Fruit fly (Drosophila melanogaster) whole organism, embryonic: Measurements from ENCODE around the gene mmy.

Experiments used
- Abd-B ChIP-seq: fragments of 200-800 bp; sonication (Bioruptor generic); optimal IDR thresholded peaks from 2 replicates; lab custom pipeline; 2018; ENCODE audit warnings: missing biosample characterization, mild to moderate bottlenecking, missing genetic modification characterization, moderate library complexity
- Atf6 ChIP-seq: fragments of 200-800 bp; sonication (Bioruptor generic); IDR thresholded peaks from 2 replicates; pipeline ENCODE4 v1.3.6; 2022; ENCODE audit warnings: missing biosample characterization, missing genetic modification characterization
- CG11247 ChIP-seq: fragments of 200-800 bp; sonication (Bioruptor generic); IDR thresholded peaks from 2 replicates; pipeline ENCODE4 v1.3.6; 2022; ENCODE audit warnings: missing biosample characterization, missing genetic modification characterization
- CG12299 ChIP-seq: fragments of 200-800 bp; sonication (Bioruptor generic); optimal IDR thresholded peaks from 2 replicates; lab custom pipeline; 2018; ENCODE audit warnings: missing biosample characterization, mild to moderate bottlenecking, missing genetic modification characterization
- CG17186 ChIP-seq: fragments of 200-800 bp; sonication (Bioruptor generic); optimal IDR thresholded peaks from 3 replicates; lab custom pipeline; 2017; ENCODE audit warnings: missing biosample characterization, missing genetic modification reagents, missing genetic modification characterization
- CG17361 ChIP-seq: fragments of 200-800 bp; sonication (Bioruptor generic); IDR thresholded peaks from 3 replicates; pipeline ENCODE4 v1.3.6; 2022; ENCODE audit warnings: missing biosample characterization, missing genetic modification characterization
- CG18476 ChIP-seq: fragments of 200-800 bp; sonication (Bioruptor generic); optimal IDR thresholded peaks from 2 replicates; lab custom pipeline; 2016; ENCODE audit warnings: missing biosample characterization, mild to moderate bottlenecking, missing genetic modification characterization
- CG2678 ChIP-seq: fragments of 200-800 bp; sonication (Bioruptor generic); optimal IDR thresholded peaks from 3 replicates; lab custom pipeline; 2019; ENCODE audit warnings: missing biosample characterization, mild to moderate bottlenecking, missing genetic modification characterization, moderate library complexity
- CG42726 ChIP-seq: fragments of 200-800 bp; sonication (Bioruptor generic); IDR thresholded peaks from 2 replicates; pipeline ENCODE4 v1.3.6; 2022; ENCODE audit warnings: missing biosample characterization, missing genetic modification characterization; ENCODE audit not compliant: partially characterized antibody
- CG6683 ChIP-seq: fragments of 200-800 bp; sonication (Bioruptor generic); optimal IDR thresholded peaks from 2 replicates; lab custom pipeline; 2017; ENCODE audit warnings: missing biosample characterization, mild to moderate bottlenecking, missing genetic modification characterization, missing genetic modification reagents
- CG6689 ChIP-seq: fragments of 200-800 bp; sonication (Bioruptor generic); IDR thresholded peaks from 2 replicates; pipeline ENCODE4 v1.3.6; 2022; ENCODE audit warnings: missing biosample characterization, missing genetic modification characterization
- CG7556 ChIP-seq: fragments of 200-800 bp; sonication (Bioruptor generic); optimal IDR thresholded peaks from 2 replicates; lab custom pipeline; 2017; ENCODE audit warnings: missing biosample characterization, mild to moderate bottlenecking, missing genetic modification characterization
- CG7745 ChIP-seq: fragments of 200-800 bp; sonication (Bioruptor generic); optimal IDR thresholded peaks from 2 replicates; lab custom pipeline; 2018; ENCODE audit warnings: missing biosample characterization, mild to moderate bottlenecking, missing genetic modification characterization, moderate library complexity
- CG7786 ChIP-seq: fragments of 200-800 bp; sonication (Bioruptor generic); optimal IDR thresholded peaks from 2 replicates; lab custom pipeline; 2016; ENCODE audit warnings: missing biosample characterization, missing genetic modification characterization
- CG8281 ChIP-seq: fragments of 200-800 bp; sonication (Bioruptor generic); optimal IDR thresholded peaks from 2 replicates; lab custom pipeline; 2018; ENCODE audit warnings: missing biosample characterization, mild to moderate bottlenecking, missing genetic modification characterization, moderate library complexity
- CG8944 ChIP-seq: fragments of 200-800 bp; sonication (Bioruptor generic); optimal IDR thresholded peaks from 3 replicates; lab custom pipeline; 2016; ENCODE audit warnings: missing biosample characterization, missing genetic modification characterization
- CG9215 ChIP-seq: fragments of 200-800 bp; sonication (Bioruptor generic); IDR thresholded peaks from 2 replicates; pipeline ENCODE4 v1.3.6; 2022; ENCODE audit warnings: missing biosample characterization, missing genetic modification characterization
- CrebB ChIP-seq: fragments of 200-800 bp; sonication (Bioruptor generic); optimal IDR thresholded peaks from 3 replicates; lab custom pipeline; 2018; ENCODE audit warnings: missing biosample characterization, mild to moderate bottlenecking, missing genetic modification characterization
- Dad ChIP-seq: fragments of 200-800 bp; sonication (Bioruptor generic); optimal IDR thresholded peaks from 3 replicates; lab custom pipeline; 2016; ENCODE audit warnings: missing biosample characterization, missing genetic modification characterization
- Dll ChIP-seq: fragments of 200-800 bp; sonication (Bioruptor generic); IDR thresholded peaks from 4 replicates; pipeline ENCODE4 v1.3.6; 2022; ENCODE audit warnings: missing biosample characterization, missing genetic modification characterization; ENCODE audit not compliant: partially characterized antibody
- Doc3 ChIP-seq: fragments of 200-800 bp; sonication (Bioruptor generic); IDR thresholded peaks from 3 replicates; pipeline ENCODE4 v1.3.6; 2022; ENCODE audit warnings: missing biosample characterization, missing genetic modification characterization; ENCODE audit not compliant: partially characterized antibody
- E2f1 ChIP-seq: fragments of 200-800 bp; sonication (Bioruptor generic); IDR thresholded peaks from 2 replicates; pipeline ENCODE4 v1.3.6; 2022; ENCODE audit warnings: missing biosample characterization, missing genetic modification characterization
- E2f2 ChIP-seq: fragments of 200-800 bp; sonication (Bioruptor generic); IDR thresholded peaks from 2 replicates; pipeline ENCODE4 v1.3.6; 2022; ENCODE audit warnings: missing biosample characterization, missing genetic modification characterization
- ERR ChIP-seq: fragments of 200-800 bp; sonication (Bioruptor generic); optimal IDR thresholded peaks from 2 replicates; lab custom pipeline; 2016; ENCODE audit warnings: missing biosample characterization, missing genetic modification characterization
- Elba2 ChIP-seq: fragments of 200-800 bp; sonication (Bioruptor generic); optimal IDR thresholded peaks from 3 replicates; lab custom pipeline; 2016; ENCODE audit warnings: missing biosample characterization, missing genetic modification characterization
- Ets97D ChIP-seq: fragments of 200-800 bp; sonication (Bioruptor generic); optimal IDR thresholded peaks from 3 replicates; lab custom pipeline; 2016; ENCODE audit warnings: missing biosample characterization, missing genetic modification characterization
- Fer1 ChIP-seq: fragments of 200-800 bp; sonication (Bioruptor generic); optimal IDR thresholded peaks from 2 replicates; lab custom pipeline; 2017; ENCODE audit warnings: missing biosample characterization, mild to moderate bottlenecking, missing genetic modification characterization
- Fer2 ChIP-seq: fragments of 200-800 bp; sonication (Bioruptor generic); optimal IDR thresholded peaks from 2 replicates; lab custom pipeline; 2018; ENCODE audit warnings: missing biosample characterization, mild to moderate bottlenecking, missing genetic modification characterization, moderate library complexity
- Gug ChIP-seq: fragments of 200-800 bp; sonication (Bioruptor generic); IDR thresholded peaks from 4 replicates; pipeline ENCODE4 v1.3.6; 2022; ENCODE audit warnings: missing biosample characterization, missing genetic modification characterization
- Lhr ChIP-seq: fragments of 200-800 bp; sonication (Bioruptor generic); optimal IDR thresholded peaks from 3 replicates; lab custom pipeline; 2017; ENCODE audit warnings: mild to moderate bottlenecking, missing biosample characterization, missing genetic modification reagents, missing genetic modification characterization
- Mes4 ChIP-seq: fragments of 200-800 bp; sonication (Bioruptor generic); optimal IDR thresholded peaks from 2 replicates; lab custom pipeline; 2016; ENCODE audit warnings: missing biosample characterization, missing genetic modification characterization
- NFAT ChIP-seq: fragments of 200-800 bp; sonication (Bioruptor generic); IDR thresholded peaks from 2 replicates; pipeline ENCODE4 v1.3.6; 2022; ENCODE audit warnings: missing biosample characterization, missing genetic modification characterization
- Opbp ChIP-seq: fragments of 200-800 bp; sonication (Bioruptor generic); IDR thresholded peaks from 3 replicates; pipeline ENCODE4 v1.3.6; 2022; ENCODE audit warnings: missing biosample characterization, missing genetic modification characterization; ENCODE audit not compliant: partially characterized antibody
- Side ChIP-seq: fragments of 200-800 bp; sonication (Bioruptor generic); optimal IDR thresholded peaks from 2 replicates; lab custom pipeline; 2016; ENCODE audit warnings: missing biosample characterization, missing genetic modification characterization
- YL-1 ChIP-seq: fragments of 200-800 bp; sonication (Bioruptor generic); optimal IDR thresholded peaks from 3 replicates; lab custom pipeline; 2017; ENCODE audit warnings: missing biosample characterization, mild to moderate bottlenecking, missing genetic modification characterization
- ac ChIP-seq: fragments of 200-800 bp; sonication (Bioruptor generic); optimal IDR thresholded peaks from 3 replicates; lab custom pipeline; 2017; ENCODE audit warnings: missing biosample characterization, mild to moderate bottlenecking, missing genetic modification characterization
- al ChIP-seq: fragments of 200-800 bp; sonication (Bioruptor generic); IDR thresholded peaks from 2 replicates; pipeline ENCODE4 v1.3.6; 2022; ENCODE audit warnings: missing biosample characterization, missing genetic modification characterization
- br ChIP-seq: fragments of >200 bp; optimal IDR thresholded peaks from 2 replicates; lab custom pipeline; 2017
- da ChIP-seq: fragments of 200-800 bp; sonication (Bioruptor generic); optimal IDR thresholded peaks from 2 replicates; lab custom pipeline; 2016; ENCODE audit warnings: missing biosample characterization, missing genetic modification characterization
- danr ChIP-seq: fragments of 200-800 bp; sonication (Bioruptor generic); IDR thresholded peaks from 2 replicates; pipeline ENCODE4 v1.3.6; 2022; ENCODE audit warnings: missing biosample characterization, missing genetic modification characterization
- dati ChIP-seq: fragments of 200-800 bp; sonication (Bioruptor generic); IDR thresholded peaks from 2 replicates; pipeline ENCODE4 v1.3.6; 2022; ENCODE audit warnings: missing biosample characterization, missing genetic modification characterization
- dm ChIP-seq: fragments of 200-800 bp; sonication (Bioruptor generic); optimal IDR thresholded peaks from 3 replicates; lab custom pipeline; 2016; ENCODE audit warnings: missing biosample characterization, missing genetic modification characterization
- ewg ChIP-seq: fragments of 200-800 bp; sonication (Bioruptor generic); optimal IDR thresholded peaks from 3 replicates; lab custom pipeline; 2017; ENCODE audit warnings: mild to moderate bottlenecking, missing biosample characterization, missing genetic modification reagents, missing genetic modification characterization
- grau ChIP-seq: fragments of 200-800 bp; optimal IDR thresholded peaks from 3 replicates; lab custom pipeline; 2019; ENCODE audit warnings: missing biosample characterization, mild to moderate bottlenecking, missing genetic modification characterization, moderate library complexity
- h ChIP-seq: fragments of >200 bp; optimal IDR thresholded peaks from 2 replicates; lab custom pipeline; 2017
- inv ChIP-seq: fragments of 200-800 bp; sonication (Bioruptor generic); IDR thresholded peaks from 2 replicates; pipeline ENCODE4 v1.3.6; 2022; ENCODE audit warnings: missing biosample characterization, missing genetic modification characterization; ENCODE audit not compliant: partially characterized antibody
- nmo ChIP-seq: fragments of 200-800 bp; sonication (Bioruptor generic); optimal IDR thresholded peaks from 2 replicates; lab custom pipeline; 2018; ENCODE audit warnings: missing biosample characterization, mild to moderate bottlenecking, missing genetic modification characterization, moderate library complexity
- otp ChIP-seq: fragments of 200-800 bp; sonication (Bioruptor generic); IDR thresholded peaks from 3 replicates; pipeline ENCODE4, ENCODE4 v1.3.6; 2022; ENCODE audit warnings: missing biosample characterization, missing genetic modification characterization
- pum ChIP-seq: fragments of 200-800 bp; sonication (Bioruptor generic); optimal IDR thresholded peaks from 2 replicates; lab custom pipeline; 2016; ENCODE audit warnings: missing biosample characterization, missing genetic modification characterization
- sna ChIP-seq: fragments of 200-800 bp; sonication (Bioruptor generic); IDR thresholded peaks from 2 replicates; pipeline ENCODE4 v1.3.6; 2022; ENCODE audit warnings: missing biosample characterization, missing genetic modification characterization; ENCODE audit not compliant: partially characterized antibody
- zfh2 ChIP-seq: fragments of 200-800 bp; sonication (Bioruptor generic); optimal IDR thresholded peaks from 2 replicates; lab custom pipeline; 2016; ENCODE audit warnings: missing biosample characterization, missing genetic modification characterization

The mmy gene

dm6 chr2L:6494405-6494816 is 20.7 kb upstream of the mmy start, which contains the start of gene CG9547 (continued):
- TF ChIP-seq Doc3 = no peak
- no peak for TF ChIP-seq Lhr (GFP tag; lab: Kevin White, UChicago)
- TF ChIP-seq grau (tag; lab: Kevin White, UChicago) = peak; percentile 3
- TF ChIP-seq YL-1 (GFP tag; lab: Kevin White, UChicago) = peak; percentile 4
- TF ChIP-seq E2f1 = no peak
- TF ChIP-seq CG6689 (GFP tag; lab: Robert Waterston, UW) = no peak
- no peak for TF ChIP-seq Opbp (GFP tag; lab: Robert Waterston, UW)
- peak; percentile 14; the same call in 1 of the 2 replicates for TF ChIP-seq Atf6 (GFP tag; lab: Robert Waterston, UW)
- no peak for TF ChIP-seq CG42726 (GFP tag; lab: Robert Waterston, UW)
- TF ChIP-seq Abd-B (GFP tag; lab: Kevin White, UChicago) = no peak
- no peak for TF ChIP-seq CG18476 (GFP tag; lab: Kevin White, UChicago)
- TF ChIP-seq Dll = peak; percentile 27; the same call in 2 of the 4 replicates
- peak; percentile 97 for TF ChIP-seq CG7745 (tag; lab: Kevin White, UChicago)
- TF ChIP-seq h (lab: Kevin White, UChicago) = no peak
- TF ChIP-seq CG7786 (GFP tag; lab: Kevin White, UChicago) = no peak
- no peak for TF ChIP-seq zfh2 (GFP tag; lab: Kevin White, UChicago)
- no peak for TF ChIP-seq CG9215 (GFP tag; lab: Robert Waterston, UW)
- no peak for TF ChIP-seq Dad
- TF ChIP-seq otp (GFP tag; lab: Robert Waterston, UW) = no peak
- no peak for TF ChIP-seq da (GFP tag; lab: Kevin White, UChicago)
- no peak for TF ChIP-seq ac (GFP tag; lab: Kevin White, UChicago)
- TF ChIP-seq CG12299 = peak; percentile 24
- TF ChIP-seq, all 482 proteins: peak for 95

- TF ChIP-seq Ets97D = peak; percentile 35
- TF ChIP-seq Gug (GFP tag; lab: Robert Waterston, UW) = peak; percentile 95
- no peak for TF ChIP-seq ERR (GFP tag; lab: Kevin White, UChicago)
- peak; percentile 84 for TF ChIP-seq CG6683 (GFP tag; lab: Kevin White, UChicago)
- peak; percentile 90 for TF ChIP-seq zfh2 (GFP tag; lab: Kevin White, UChicago)
- TF ChIP-seq al (GFP tag; lab: Robert Waterston, UW) = peak; percentile 96
- TF ChIP-seq br = no peak
- TF ChIP-seq inv (GFP tag; lab: Robert Waterston, UW) = no peak
- TF ChIP-seq pum (GFP tag; lab: Kevin White, UChicago) = peak; percentile 62
- TF ChIP-seq CG11247 (GFP tag; lab: Robert Waterston, UW) = no peak
- peak; percentile 63 for TF ChIP-seq Elba2 (GFP tag; lab: Kevin White, UChicago)
- peak; percentile 96 for TF ChIP-seq NFAT (GFP tag; lab: Robert Waterston, UW)
- peak; percentile 34 for TF ChIP-seq Side (GFP tag; lab: Kevin White, UChicago)
- TF ChIP-seq E2f2 = peak; percentile 66; the same call in 1 of the 2 replicates
- peak; percentile 1 for TF ChIP-seq Mes4
- peak; percentile 88 for TF ChIP-seq dati (GFP tag; lab: Robert Waterston, UW)
- TF ChIP-seq sna = no peak; the same call in 1 of the 2 replicates
- TF ChIP-seq Fer2 (tag; lab: Kevin White, UChicago) = peak; percentile 95
- TF ChIP-seq CG17361 = peak; percentile 97
- peak; percentile 72 for TF ChIP-seq CG8944 (GFP tag; lab: Kevin White, UChicago)
- peak; percentile 22 for TF ChIP-seq CG17186 (GFP tag; lab: Kevin White, UChicago)
- TF ChIP-seq CG7556 = peak; percentile 90
- peak; percentile 70 for TF ChIP-seq ewg (GFP tag; lab: Kevin White, UChicago)
- TF ChIP-seq danr (GFP tag; lab: Robert Waterston, UW) = peak; percentile 94
- TF ChIP-seq nmo (GFP tag; lab: Kevin White, UChicago) = peak; percentile 81
- TF ChIP-seq dm = peak; percentile 54
- TF ChIP-seq CG8281 (tag; lab: Kevin White, UChicago) = peak; percentile 84
- TF ChIP-seq Fer1 (GFP tag; lab: Kevin White, UChicago) = peak; percentile 94
- TF ChIP-seq CG2678 = peak; percentile 96
- peak; percentile 88 for TF ChIP-seq CrebB
Measured at dm6 chr2L:6490783-6491249, 17.1 kb upstream of the mmy start, which contains the start of the genes Phf5a and CG31638. TSS of gene Phf5a (minus strand) at chr2L:6490843. TSS of gene CG31638 (plus strand) at chr2L:6491061.
